Fruit fly (Drosophila melanogaster): ENCODE measurements around the gene CG10337.

- TF ChIP-seq Hr78 (GFP tag; optimal IDR thresholded peaks at IDR 0.05) (no peak), pan (optimal IDR thresholded peaks at IDR 0.05) (no peak), Hr83 (GFP tag; optimal IDR thresholded peaks at IDR 0.05; ENCODE audit: poor library complexity, severe bottlenecking) (no peak), lola (GFP tag; optimal IDR thresholded peaks at IDR 0.05) (no peak), Myc (optimal IDR thresholded peaks at IDR 0.05) (peak; percentile 16), sage (GFP tag; optimal IDR thresholded peaks at IDR 0.05) (no peak), OdsH (GFP tag; optimal IDR thresholded peaks at IDR 0.05) (no peak), HLH106 (tag; optimal IDR thresholded peaks at IDR 0.05) (no peak), Rel (GFP tag; optimal IDR thresholded peaks at IDR 0.05) (no peak), Rel (tag; optimal IDR thresholded peaks at IDR 0.05) (peak; percentile 96), foxo (GFP tag; optimal IDR thresholded peaks at IDR 0.05) (no peak), sv (GFP tag; optimal IDR thresholded peaks at IDR 0.05) (no peak), CrebA (GFP tag; optimal IDR thresholded peaks at IDR 0.05; ENCODE audit: borderline replicate concordance) (no peak)
Observed at dm6 chr2L:19543010-19543564, 3.7 kb downstream of the CG10337 start.
